Fruit fly (Drosophila melanogaster) Kc167 (cell line): Measurements from ENCODE around the gene Med.

Source experiments
- Myc ChIP-seq: fragments of >200 bp; optimal IDR thresholded peaks from 2 replicates; lab custom pipeline; 2017; ENCODE audit warnings: missing external identifiers
- Sin3A ChIP-seq: fragments of >200 bp; optimal IDR thresholded peaks from 2 replicates; lab custom pipeline; 2018; ENCODE audit warnings: missing external identifiers
- h ChIP-seq: fragments of >200 bp; optimal IDR thresholded peaks from 3 replicates; lab custom pipeline; 2018; ENCODE audit warnings: missing external identifiers
- insv ChIP-seq: fragments of >200 bp; optimal IDR thresholded peaks from 3 replicates; lab custom pipeline; 2018; ENCODE audit warnings: missing external identifiers
- psq ChIP-seq: fragments of >200 bp; optimal IDR thresholded peaks from 2 replicates; lab custom pipeline; 2017; ENCODE audit warnings: missing external identifiers
- ttk ChIP-seq: sonication (Bioruptor generic); optimal IDR thresholded peaks from 2 replicates; lab custom pipeline; 2017; ENCODE audit warnings: missing external identifiers

Gene Med

DNA sequence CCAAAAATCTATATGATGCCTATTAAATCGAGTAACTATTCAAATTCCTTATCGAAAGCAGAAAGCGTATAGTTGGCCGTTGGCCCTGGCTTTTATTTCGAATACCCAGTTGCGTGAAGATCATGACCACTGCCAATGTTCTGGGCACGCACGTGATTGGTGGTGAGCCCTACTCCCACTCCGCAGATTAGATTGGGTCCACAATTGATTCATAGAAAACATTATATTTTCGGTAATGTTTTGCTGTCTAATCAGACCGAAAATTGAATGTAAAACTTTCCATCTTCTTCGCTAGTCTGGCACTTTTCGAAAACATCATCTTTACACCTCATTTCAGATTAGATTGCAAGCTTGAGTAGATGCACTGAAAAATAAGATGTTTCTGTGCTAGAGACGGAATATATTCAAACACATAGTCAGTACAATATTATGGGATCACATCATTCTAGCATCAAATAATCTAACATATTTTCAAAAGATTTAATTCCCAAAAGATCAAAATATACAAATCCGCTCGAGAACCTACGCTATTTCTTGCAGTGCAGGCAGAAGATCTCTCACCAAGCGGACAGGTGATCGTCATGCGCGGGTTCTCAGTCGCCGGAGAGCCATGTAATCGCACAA, 18.5 kb upstream of the Med start, which contains the start of gene CG1774:
Gene CG1774 (plus strand): TSS at position 548 of the 624 bp plus-strand sequence.
- TF ChIP-seq psq (lab: Kevin White, UChicago), result no peak
- TF ChIP-seq Myc, result no peak
- TF ChIP-seq insv (lab: Kevin White, UChicago), result no peak
- TF ChIP-seq ttk (lab: Kevin White, UChicago), result no peak

DNA sequence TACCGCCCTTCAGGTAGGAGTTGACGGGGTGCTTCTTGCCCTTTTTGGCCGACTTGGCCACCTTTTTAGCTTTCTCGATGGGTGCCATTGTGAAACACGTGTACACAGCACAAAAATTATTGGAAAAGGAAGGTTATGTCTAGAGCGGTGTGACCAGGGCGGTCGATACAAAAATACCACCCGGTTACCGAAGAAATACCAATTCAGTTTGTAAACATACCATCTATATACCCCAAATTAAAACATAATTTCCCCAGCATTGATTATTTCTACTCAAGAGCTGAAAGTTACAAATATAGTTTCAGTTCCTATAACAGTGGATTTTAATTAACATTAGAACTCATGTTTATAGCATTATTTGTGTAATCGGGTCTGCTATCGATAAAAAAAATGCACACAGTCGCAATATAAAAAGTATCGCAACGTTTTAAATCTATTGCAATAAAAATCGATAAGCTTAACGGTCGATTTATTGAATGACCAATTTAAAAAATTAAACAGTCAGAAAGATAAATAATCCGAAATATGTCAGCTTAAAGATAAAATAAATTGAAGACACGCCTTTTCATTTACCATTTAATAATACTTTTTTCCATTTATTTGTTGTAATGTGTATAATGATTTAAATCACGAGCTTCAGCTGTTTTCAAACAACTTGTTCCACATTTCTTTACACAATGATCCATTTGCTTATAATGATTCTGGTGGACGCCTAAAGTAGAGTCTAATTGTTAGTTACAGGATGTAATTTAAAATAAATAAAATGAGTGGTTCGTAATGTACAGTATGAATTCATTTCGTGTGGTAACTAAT, 14.6 kb upstream of the Med start, which contains the start of gene RpL6:
Gene RpL6 (minus strand): TSS at position 134 of the 813 bp plus-strand sequence.
- no peak for TF ChIP-seq psq (lab: Kevin White, UChicago)
- no peak for TF ChIP-seq Myc
- TF ChIP-seq insv (lab: Kevin White, UChicago), result no peak
- no peak for TF ChIP-seq h (lab: Kevin White, UChicago)
- TF ChIP-seq ttk (lab: Kevin White, UChicago), result no peak
- no peak for TF ChIP-seq Sin3A (lab: Kevin White, UChicago)

DNA sequence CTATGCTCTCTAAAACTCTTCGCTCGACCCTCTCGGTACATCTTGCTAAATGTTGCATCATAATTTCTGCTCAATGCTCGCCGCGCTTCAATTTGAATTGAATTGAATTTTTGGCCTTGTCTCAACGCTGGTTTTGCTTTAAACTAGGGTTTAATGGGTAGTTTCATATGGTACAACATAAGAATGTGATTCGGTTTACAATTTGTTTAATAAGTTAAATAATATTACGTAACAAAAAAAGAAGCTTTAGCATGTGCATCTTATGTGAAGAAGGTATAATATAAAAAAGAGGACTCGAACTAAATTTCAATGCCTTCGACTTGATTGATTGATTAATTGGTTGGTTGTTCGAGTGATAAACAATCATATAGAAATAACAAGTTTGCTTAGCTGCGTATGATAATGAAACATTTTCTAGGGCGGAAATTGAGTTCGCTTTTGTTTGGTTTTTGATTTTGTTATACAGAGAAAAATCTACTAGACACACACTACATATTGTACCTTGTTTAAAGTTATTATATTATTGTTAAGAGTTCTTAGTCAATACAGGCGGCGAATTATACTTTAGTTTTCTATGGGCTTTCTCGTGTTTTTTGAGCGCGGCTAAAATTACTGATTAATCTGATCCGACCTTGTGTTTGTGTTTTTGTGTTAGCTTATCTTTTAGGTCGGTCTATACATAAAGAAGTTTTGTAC, 13.0 kb upstream of the Med start:
- TF ChIP-seq ttk (lab: Kevin White, UChicago) (no peak), insv (lab: Kevin White, UChicago) (no peak), Myc (no peak), psq (lab: Kevin White, UChicago) (no peak), h (lab: Kevin White, UChicago) (no peak), Sin3A (lab: Kevin White, UChicago) (no peak)

DNA sequence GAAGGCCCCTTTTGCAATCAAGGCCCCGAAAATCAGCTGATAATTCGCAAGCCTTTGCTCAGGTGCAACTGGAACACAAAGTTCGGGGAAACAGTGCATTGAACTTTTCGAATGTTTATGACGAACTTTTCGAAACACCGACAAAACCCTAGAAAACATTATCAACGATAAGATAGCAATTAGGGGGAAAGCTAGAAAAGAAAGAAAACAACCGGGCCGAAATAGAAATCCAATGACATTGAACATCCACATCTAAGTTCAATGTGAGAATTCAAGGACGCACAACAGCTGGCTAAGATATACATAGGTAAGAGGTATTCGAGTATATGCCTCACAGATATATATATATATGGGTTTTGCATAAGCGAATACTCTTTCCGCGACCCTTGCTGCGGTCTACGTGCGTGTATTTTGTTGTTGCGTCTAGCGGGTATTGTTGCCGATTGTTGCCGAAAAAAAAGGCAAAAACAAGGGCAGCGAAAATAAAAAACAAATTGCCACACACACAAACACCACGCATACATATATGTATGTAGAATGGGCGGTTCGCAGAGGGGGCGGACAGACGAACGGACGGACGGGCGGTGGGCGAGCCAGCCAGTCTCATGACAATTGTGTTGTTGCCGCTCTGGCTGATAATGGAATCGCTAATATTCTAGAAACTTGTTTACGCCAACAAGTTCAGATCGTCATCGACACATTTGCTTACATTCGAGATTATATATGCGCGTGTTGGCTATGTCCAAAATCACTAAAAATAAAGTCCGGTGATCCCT, 11.1 kb upstream of the Med start:
- TF ChIP-seq h (lab: Kevin White, UChicago), result no peak
- no peak for TF ChIP-seq ttk (lab: Kevin White, UChicago)
- no peak for TF ChIP-seq Sin3A (lab: Kevin White, UChicago)
- TF ChIP-seq Myc, result no peak
- no peak for TF ChIP-seq insv (lab: Kevin White, UChicago)
- no peak for TF ChIP-seq psq (lab: Kevin White, UChicago)

DNA sequence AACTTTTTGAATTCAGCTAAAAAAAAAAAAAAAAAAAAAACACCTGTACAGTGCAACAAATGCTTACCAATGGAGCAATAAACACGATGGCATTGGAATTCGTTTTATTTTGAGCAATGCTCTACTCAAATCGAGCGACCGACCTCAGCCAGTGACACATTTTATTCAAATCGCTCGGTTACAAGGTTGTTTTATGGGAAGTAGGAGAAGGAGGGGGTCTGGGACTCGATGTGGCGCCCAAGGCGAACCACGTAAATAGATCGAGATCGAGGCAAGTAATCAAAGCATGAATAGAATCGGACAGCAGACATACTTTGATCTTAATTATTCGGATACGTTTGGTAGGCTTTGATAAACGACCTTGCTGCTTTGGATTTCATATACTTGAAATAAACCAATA, 7.6 kb upstream of the Med start:
- TF ChIP-seq Sin3A (lab: Kevin White, UChicago) (no peak), insv (lab: Kevin White, UChicago) (no peak), h (lab: Kevin White, UChicago) (no peak), psq (lab: Kevin White, UChicago) (no peak), ttk (lab: Kevin White, UChicago) (no peak), Myc (no peak)

DNA sequence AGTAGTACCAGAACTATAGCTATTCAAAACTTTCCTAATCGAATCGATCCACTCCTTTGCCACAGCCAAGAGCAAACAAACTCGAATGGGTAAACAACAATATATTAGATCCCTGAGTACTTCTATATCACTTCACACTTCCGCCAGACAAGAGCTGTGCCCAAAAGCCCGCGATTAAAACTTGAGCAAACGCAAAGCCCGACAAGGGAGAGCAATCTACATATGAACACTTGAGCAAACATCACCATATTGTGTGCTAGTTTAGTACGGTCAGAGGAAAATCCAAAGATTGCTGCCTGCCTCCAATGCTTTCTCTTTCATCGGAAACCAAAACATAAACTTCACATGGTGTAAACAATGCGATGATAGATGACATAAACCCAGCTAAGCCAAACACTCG, 7.2 kb upstream of the Med start:
- TF ChIP-seq Sin3A (lab: Kevin White, UChicago) (no peak), insv (lab: Kevin White, UChicago) (no peak), psq (lab: Kevin White, UChicago) (no peak), ttk (lab: Kevin White, UChicago) (no peak), Myc (no peak), h (lab: Kevin White, UChicago) (no peak)

DNA sequence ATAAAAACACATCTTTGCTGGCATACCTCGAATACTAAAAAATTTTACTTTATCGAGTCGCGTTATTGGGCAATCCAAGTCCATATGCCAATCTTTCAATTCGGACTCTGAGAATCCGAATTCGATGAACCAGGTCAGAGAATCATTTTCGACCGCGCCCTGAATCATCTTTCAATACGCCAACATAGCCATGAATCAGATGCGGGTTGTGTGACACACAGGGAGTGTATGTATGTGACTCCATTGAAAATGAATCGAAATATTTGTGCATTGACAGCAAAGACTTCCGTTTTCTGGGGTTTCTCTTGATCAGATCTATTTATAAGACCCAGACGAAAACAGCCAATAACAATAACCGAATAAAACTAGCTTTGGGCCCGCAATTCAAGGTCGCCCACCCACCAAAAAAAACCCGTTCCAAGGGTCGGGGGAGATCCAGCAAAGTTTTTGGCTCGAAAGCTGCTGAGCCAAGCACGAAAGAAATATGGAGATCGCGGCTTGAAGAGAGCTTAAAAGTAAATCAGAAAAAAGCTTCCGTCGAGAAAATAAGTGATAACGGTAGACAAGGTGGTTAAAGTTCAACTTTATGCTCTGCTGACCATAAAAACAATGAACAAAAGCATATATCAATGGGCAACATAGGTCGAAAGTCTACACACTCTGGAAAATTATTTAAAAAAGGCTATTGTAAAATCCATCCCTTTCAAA, 6.3 kb upstream of the Med start:
- no peak for TF ChIP-seq ttk (lab: Kevin White, UChicago)
- no peak for TF ChIP-seq Sin3A (lab: Kevin White, UChicago)
- no peak for TF ChIP-seq psq (lab: Kevin White, UChicago)
- no peak for TF ChIP-seq Myc
- TF ChIP-seq h (lab: Kevin White, UChicago), result no peak
- no peak for TF ChIP-seq insv (lab: Kevin White, UChicago)

DNA sequence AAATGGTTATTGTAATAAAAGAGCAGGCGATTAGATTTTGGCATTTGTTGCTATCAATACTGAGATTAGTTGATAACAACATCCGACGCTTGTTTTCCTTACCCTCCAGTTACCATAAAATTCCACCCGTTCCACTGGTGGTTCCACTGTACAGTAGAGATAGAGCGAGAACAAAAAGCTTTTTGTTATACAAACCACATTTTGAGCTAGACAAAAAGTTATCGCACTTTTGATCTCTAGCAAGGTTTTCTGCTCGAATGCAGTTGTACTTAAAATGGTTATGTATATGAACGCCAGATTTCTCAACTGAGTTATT, 5.8 kb upstream of the Med start:
- TF ChIP-seq ttk (lab: Kevin White, UChicago), result no peak
- TF ChIP-seq h (lab: Kevin White, UChicago), result no peak
- no peak for TF ChIP-seq Sin3A (lab: Kevin White, UChicago)
- no peak for TF ChIP-seq psq (lab: Kevin White, UChicago)
- TF ChIP-seq Myc, result no peak
- TF ChIP-seq insv (lab: Kevin White, UChicago), result no peak

DNA sequence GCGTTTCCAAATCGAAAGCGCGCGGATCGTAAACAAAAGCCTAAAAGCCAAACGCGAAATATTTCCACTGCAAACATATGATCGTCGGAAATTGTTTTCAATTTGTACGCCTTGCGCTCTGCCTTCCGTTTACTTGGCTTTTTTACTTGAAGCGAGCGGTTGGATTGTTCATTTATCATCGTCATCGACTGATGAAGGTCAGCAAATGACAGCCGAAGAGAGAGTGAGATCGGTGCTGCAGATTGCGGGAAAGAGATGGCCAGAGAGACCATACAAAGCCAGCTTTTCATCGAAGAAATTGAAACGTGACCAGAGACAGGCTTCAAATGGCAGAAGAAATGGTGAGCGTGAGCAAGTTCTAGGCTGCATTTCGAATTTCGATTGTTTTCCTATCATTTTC, 5.1 kb upstream of the Med start:
- TF ChIP-seq insv (lab: Kevin White, UChicago), result no peak
- TF ChIP-seq h (lab: Kevin White, UChicago), result no peak
- no peak for TF ChIP-seq ttk (lab: Kevin White, UChicago)
- no peak for TF ChIP-seq psq (lab: Kevin White, UChicago)
- TF ChIP-seq Sin3A (lab: Kevin White, UChicago), result no peak
- TF ChIP-seq Myc, result no peak
